Fruit fly (Drosophila melanogaster): ENCODE data around the gene GCS1.
A peak's percentile ranks its signal among the peaks of the same experiment; 100 is the strongest.

GCS1 gene

DNA sequence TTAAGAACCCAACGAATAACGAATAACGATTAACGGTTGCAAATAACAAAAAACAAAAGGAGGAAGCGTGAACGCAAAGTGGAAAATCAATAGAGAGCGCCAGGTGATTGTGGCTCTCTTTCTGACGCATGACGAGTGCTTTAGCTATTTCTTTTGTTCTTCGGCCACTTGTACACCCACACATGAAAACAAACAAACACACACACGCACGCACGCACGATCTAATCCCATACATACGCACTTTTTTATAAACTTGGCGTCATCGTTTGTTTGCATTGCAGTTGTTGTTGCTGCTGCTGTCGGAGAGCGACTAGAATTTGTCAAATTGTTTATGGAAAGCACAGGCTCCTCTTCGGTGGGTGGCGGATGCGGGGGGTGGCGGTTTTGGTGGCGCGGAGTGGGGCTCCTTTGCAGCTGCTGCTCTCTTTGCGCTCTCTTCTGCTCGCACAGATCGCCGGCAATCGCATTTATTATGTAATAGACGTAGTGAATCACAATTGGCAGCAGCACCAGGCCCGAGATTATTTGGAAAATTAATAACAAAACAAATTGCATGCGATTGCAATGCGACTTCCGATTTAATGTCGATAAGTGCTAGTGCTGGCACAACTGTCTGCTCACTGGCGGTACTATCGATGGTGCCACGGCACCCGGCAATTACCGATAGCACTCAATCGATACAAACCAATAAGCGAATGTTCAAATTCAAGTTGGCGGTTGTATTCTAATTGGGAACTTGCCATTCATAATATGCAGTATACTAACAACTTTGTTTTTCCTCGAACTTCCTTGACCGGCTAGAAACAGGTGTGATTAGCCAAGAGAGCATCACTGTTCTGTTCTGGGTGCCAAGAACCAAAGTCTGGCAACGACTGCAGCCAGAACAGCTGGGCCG, 8.6 kb downstream of the GCS1 start (continued):
- TF ChIP-seq sr (GFP tag; IDR thresholded peaks at IDR 0.05) (no peak), CG12071 (GFP tag; optimal IDR thresholded peaks at IDR 0.05) (no peak), rib (GFP tag; IDR thresholded peaks at IDR 0.05) (no peak), NC2α (GFP tag; optimal IDR thresholded peaks at IDR 0.05) (no peak), HLH4C (GFP tag; IDR thresholded peaks at IDR 0.05; ENCODE audit: partially characterized antibody) (peak; percentile 91), Hr39 (optimal IDR thresholded peaks at IDR 0.05) (no peak), gfzf (GFP tag; optimal IDR thresholded peaks at IDR 0.05) (peak; percentile 37), Pdp1 (GFP tag; optimal IDR thresholded peaks at IDR 0.05) (peak; percentile 58 to 65), E2f1 (GFP tag; IDR thresholded peaks at IDR 0.05) (no peak), CG11695 (GFP tag; IDR thresholded peaks at IDR 0.05) (no peak), D19B (GFP tag; optimal IDR thresholded peaks at IDR 0.05) (no peak), kni (GFP tag; optimal IDR thresholded peaks at IDR 0.05) (no peak), Trl (optimal IDR thresholded peaks at IDR 0.05) (peak in 1 of 2 experiments; percentile 72), Trl (GFP tag; optimal IDR thresholded peaks at IDR 0.05) (peak; percentile 42), ewg (GFP tag; optimal IDR thresholded peaks at IDR 0.05) (no peak), H15 (GFP tag; IDR thresholded peaks at IDR 0.05) (no peak), ken (GFP tag; IDR thresholded peaks at IDR 0.05) (no peak), CG10565 (GFP tag; optimal IDR thresholded peaks at IDR 0.05) (no peak), NC2β (GFP tag; optimal IDR thresholded peaks at IDR 0.05) (peak; percentile 9), Ssrp (tag; optimal IDR thresholded peaks at IDR 0.05) (no peak), CG5180 (GFP tag; optimal IDR thresholded peaks at IDR 0.05) (no peak), CG18011 (GFP tag; optimal IDR thresholded peaks at IDR 0.05) (no peak), GATAe (GFP tag; conservative IDR thresholded peaks at IDR 0.05) (no peak), az2 (GFP tag; optimal IDR thresholded peaks at IDR 0.05) (peak; percentile 13), tna (GFP tag; IDR thresholded peaks at IDR 0.05; ENCODE audit: partially characterized antibody) (peak; percentile 82), scrt (GFP tag; optimal IDR thresholded peaks at IDR 0.05) (no peak), org-1 (GFP tag; optimal IDR thresholded peaks at IDR 0.05) (no peak), insv (GFP tag; optimal IDR thresholded peaks at IDR 0.05) (peak; percentile 84 to 98), B-H1 (GFP tag; IDR thresholded peaks at IDR 0.05) (no peak), psq (GFP tag; optimal IDR thresholded peaks at IDR 0.05) (no peak), exex (tag; optimal IDR thresholded peaks at IDR 0.05) (peak; percentile 14), CG10321 (GFP tag; IDR thresholded peaks at IDR 0.05) (no peak), CG12236 (GFP tag; optimal IDR thresholded peaks at IDR 0.05) (no peak), nom (GFP tag; optimal IDR thresholded peaks at IDR 0.05) (no peak), gt (GFP tag; IDR thresholded peaks at IDR 0.05) (no peak), CG31441 (GFP tag; IDR thresholded peaks at IDR 0.05) (0 out of 2 replicates have a peak, but pooled peaks have one; percentile 10), br (optimal IDR thresholded peaks at IDR 0.05) (no peak), usp (GFP tag; optimal IDR thresholded peaks at IDR 0.05) (no peak), otp (GFP tag; IDR thresholded peaks at IDR 0.05) (no peak), prd (optimal IDR thresholded peaks at IDR 0.05) (no peak), prd (GFP tag; IDR thresholded peaks at IDR 0.05) (0 out of 3 replicates have a peak, but pooled peaks have one; percentile 20), repo (GFP tag; optimal IDR thresholded peaks at IDR 0.05) (no peak), dati (GFP tag; IDR thresholded peaks at IDR 0.05) (no peak), CG7928 (GFP tag; optimal IDR thresholded peaks at IDR 0.05) (peak; percentile 19), CG18262 (tag; optimal IDR thresholded peaks at IDR 0.05) (no peak), CG2116 (GFP tag; optimal IDR thresholded peaks at IDR 0.05) (peak; percentile 77), CG3281 (GFP tag; optimal IDR thresholded peaks at IDR 0.05) (no peak), CG8359 (GFP tag; optimal IDR thresholded peaks at IDR 0.05; ENCODE audit: borderline replicate concordance) (no peak), CG9215 (GFP tag; IDR thresholded peaks at IDR 0.05) (peak; percentile 85), Ada2b (GFP tag; IDR thresholded peaks at IDR 0.05) (no peak), dimm (GFP tag; IDR thresholded peaks at IDR 0.05) (no peak)
